Fruit fly (Drosophila melanogaster): ENCODE data around the gene Adhr.

Gene Adhr

DNA sequence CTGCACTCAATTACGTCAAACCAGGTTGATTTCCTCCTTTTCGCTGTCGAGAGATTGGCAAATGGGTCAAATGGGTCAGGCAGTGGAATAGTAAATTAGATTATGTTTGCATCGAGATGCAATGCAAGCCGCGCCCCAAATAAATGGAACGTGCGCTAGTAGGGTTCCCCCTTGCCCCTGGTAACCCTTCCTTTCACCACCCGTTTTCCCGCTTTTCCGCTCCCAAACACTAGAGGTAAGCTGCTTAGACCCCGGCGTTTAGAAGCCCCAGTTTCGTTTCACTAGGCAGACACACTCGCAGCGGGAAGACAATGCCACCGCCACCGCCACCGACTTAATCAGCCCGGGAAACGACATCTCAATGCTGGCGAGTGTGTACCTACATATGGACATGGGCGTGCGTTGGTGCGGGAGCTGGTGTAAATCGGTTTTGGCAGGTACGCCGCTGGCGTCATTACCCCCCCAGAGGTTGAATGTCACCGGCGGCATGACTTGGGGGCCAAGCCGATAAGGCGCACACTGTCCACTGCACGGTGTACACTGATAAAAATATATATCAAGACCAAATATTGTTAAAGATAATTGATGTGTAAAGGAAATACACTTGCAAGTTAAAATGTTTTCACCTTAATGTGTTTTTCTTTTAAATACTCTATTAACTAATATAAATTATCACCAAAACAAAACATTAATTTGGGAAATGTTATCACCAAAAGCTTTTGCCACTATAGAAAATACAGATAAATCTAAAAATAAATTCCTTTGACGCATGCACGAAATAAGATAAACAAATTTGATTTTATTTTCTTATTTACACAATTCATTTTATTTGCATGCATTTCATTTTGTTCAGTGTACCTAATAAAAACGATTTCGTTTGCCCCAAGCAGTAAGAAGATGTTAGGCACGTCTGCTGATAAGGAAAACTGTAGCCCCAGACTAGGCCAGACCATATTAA lies 2.1 kb upstream of the Adhr start (continued):
- peak; percentile 48 for TF ChIP-seq CG16863 (GFP tag; optimal IDR thresholded peaks at IDR 0.05)
- peak; percentile 2 for TF ChIP-seq abd-A (tag; optimal IDR thresholded peaks at IDR 0.05)
- peak; percentile 91 for TF ChIP-seq PHDP (tag; optimal IDR thresholded peaks at IDR 0.05)
- TF ChIP-seq CG1792 (GFP tag; optimal IDR thresholded peaks at IDR 0.05) = no peak
- TF ChIP-seq CG2875 (GFP tag; optimal IDR thresholded peaks at IDR 0.05) = peak; percentile 74
- peak; percentile 5; the same call in 1 of the 3 replicates for TF ChIP-seq otp (GFP tag; IDR thresholded peaks at IDR 0.05)
- peak; percentile 83 for TF ChIP-seq Hr3 (GFP tag; optimal IDR thresholded peaks at IDR 0.05)
- peak; percentile 80 for TF ChIP-seq CG18619 (GFP tag; optimal IDR thresholded peaks at IDR 0.05)
- TF ChIP-seq wek (GFP tag; optimal IDR thresholded peaks at IDR 0.05) = no peak
- TF ChIP-seq chm (GFP tag; IDR thresholded peaks at IDR 0.05) = 0 out of 2 replicates have a peak, but pooled peaks have one; percentile 28
- peak; percentile 69 for TF ChIP-seq tin (GFP tag; optimal IDR thresholded peaks at IDR 0.05)
- peak; percentile 67 for TF ChIP-seq caup (GFP tag; optimal IDR thresholded peaks at IDR 0.05; ENCODE audit: severe bottlenecking)
- TF ChIP-seq sisA (GFP tag; IDR thresholded peaks at IDR 0.05) = peak; percentile 66
- peak; percentile 92 for TF ChIP-seq CG31441 (GFP tag; IDR thresholded peaks at IDR 0.05)
- peak; percentile 42 for TF ChIP-seq CG3995 (GFP tag; optimal IDR thresholded peaks at IDR 0.05)
- peak; percentile 62 for TF ChIP-seq pho (GFP tag; optimal IDR thresholded peaks at IDR 0.05)
- TF ChIP-seq cwo (GFP tag; optimal IDR thresholded peaks at IDR 0.05) = peak; percentile 88
- no peak for TF ChIP-seq rib (GFP tag; IDR thresholded peaks at IDR 0.05)
- peak; percentile 89 for TF ChIP-seq nmo (GFP tag; optimal IDR thresholded peaks at IDR 0.05)
- peak; percentile 78 for TF ChIP-seq scrt (GFP tag; optimal IDR thresholded peaks at IDR 0.05)
- TF ChIP-seq cg (GFP tag; optimal IDR thresholded peaks at IDR 0.05) = no peak
- no peak for TF ChIP-seq CG6791 (GFP tag; IDR thresholded peaks at IDR 0.05; ENCODE audit: partially characterized antibody)
- peak; percentile 60 for TF ChIP-seq Hmx (GFP tag; optimal IDR thresholded peaks at IDR 0.05)
- TF ChIP-seq CG12236 (GFP tag; optimal IDR thresholded peaks at IDR 0.05) = peak; percentile 51
- TF ChIP-seq trh (GFP tag; optimal IDR thresholded peaks at IDR 0.05) = peak; percentile 40
- no peak for TF ChIP-seq Stat92E (GFP tag; optimal IDR thresholded peaks at IDR 0.05)
- peak; percentile 35; the same call in 1 of the 2 replicates for TF ChIP-seq toy (GFP tag; IDR thresholded peaks at IDR 0.05)
- no peak for TF ChIP-seq Dref (GFP tag; IDR thresholded peaks at IDR 0.05)
- TF ChIP-seq H2.0 (GFP tag; IDR thresholded peaks at IDR 0.05) = 0 out of 2 replicates have a peak, but pooled peaks have one; percentile 4
- no peak for TF ChIP-seq Scr (GFP tag; IDR thresholded peaks at IDR 0.05; ENCODE audit: partially characterized antibody)
- TF ChIP-seq gfzf (GFP tag; optimal IDR thresholded peaks at IDR 0.05) = no peak
- TF ChIP-seq kah (GFP tag; optimal IDR thresholded peaks at IDR 0.05) = peak; percentile 67
- peak; percentile 68; the same call in 1 of the 2 replicates for TF ChIP-seq CG17328 (GFP tag; IDR thresholded peaks at IDR 0.05)
- no peak for TF ChIP-seq CG8290 (GFP tag; optimal IDR thresholded peaks at IDR 0.05)
- TF ChIP-seq CG8290 (tag; optimal IDR thresholded peaks at IDR 0.05) = peak in 1 of 2 experiments; percentile 72
- peak; percentile 77 for TF ChIP-seq twi (tag; optimal IDR thresholded peaks at IDR 0.05)
- TF ChIP-seq Blimp-1 (GFP tag; optimal IDR thresholded peaks at IDR 0.05) = peak; percentile 84
- TF ChIP-seq CG3726 (GFP tag; IDR thresholded peaks at IDR 0.05) = no peak
- TF ChIP-seq eve (GFP tag; optimal IDR thresholded peaks at IDR 0.05) = peak in 1 of 2 experiments; percentile 84
- no peak for TF ChIP-seq ERR (GFP tag; optimal IDR thresholded peaks at IDR 0.05)
- TF ChIP-seq CG18476 (GFP tag; optimal IDR thresholded peaks at IDR 0.05) = peak; percentile 70
- peak; percentile 79 for TF ChIP-seq Dek (tag; optimal IDR thresholded peaks at IDR 0.05)
- TF ChIP-seq Hr51 (GFP tag; optimal IDR thresholded peaks at IDR 0.05) = peak; percentile 20 to 92
- TF ChIP-seq tup (GFP tag; optimal IDR thresholded peaks at IDR 0.05) = no peak
- peak; percentile 67 for TF ChIP-seq Six4 (GFP tag; optimal IDR thresholded peaks at IDR 0.05)
- no peak for TF ChIP-seq Gsc (GFP tag; IDR thresholded peaks at IDR 0.05)
- peak; percentile 81 for TF ChIP-seq tio (GFP tag; optimal IDR thresholded peaks at IDR 0.05)
- TF ChIP-seq CG8765 (GFP tag; IDR thresholded peaks at IDR 0.05) = no peak
